Fruit fly (Drosophila melanogaster) whole organism, embryonic: ENCODE data around the gene CG1927.

Source experiments
- B-H1 ChIP-seq: fragments of 200-800 bp; sonication (Bioruptor generic); IDR thresholded peaks from 3 replicates; pipeline ENCODE4 v1.3.6; 2022; ENCODE audit warnings: missing biosample characterization, missing genetic modification characterization
- B-H2 ChIP-seq: fragments of 200-800 bp; sonication (Bioruptor generic); optimal IDR thresholded peaks from 2 replicates; lab custom pipeline; 2018; ENCODE audit warnings: missing biosample characterization, mild to moderate bottlenecking, missing genetic modification characterization
- CG10462 ChIP-seq: fragments of 200-800 bp; sonication (Bioruptor generic); optimal IDR thresholded peaks from 2 replicates; lab custom pipeline; 2016; ENCODE audit warnings: missing biosample characterization, missing genetic modification characterization
- CG10543 ChIP-seq: fragments of 200-800 bp; sonication (Bioruptor generic); optimal IDR thresholded peaks from 3 replicates; lab custom pipeline; 2017; ENCODE audit warnings: missing biosample characterization, mild to moderate bottlenecking, missing genetic modification characterization, moderate library complexity
- CG11695 ChIP-seq: fragments of 200-800 bp; sonication (Bioruptor generic); IDR thresholded peaks from 3 replicates; pipeline ENCODE4 v1.3.6; 2022; ENCODE audit warnings: missing biosample characterization, missing genetic modification characterization
- CG1233 ChIP-seq: fragments of 200-800 bp; sonication (Bioruptor generic); optimal IDR thresholded peaks from 4 replicates; lab custom pipeline; 2018; ENCODE audit warnings: missing biosample characterization, mild to moderate bottlenecking, missing genetic modification characterization
- CG12659 ChIP-seq: fragments of 200-800 bp; sonication (Bioruptor generic); optimal IDR thresholded peaks from 3 replicates; lab custom pipeline; 2017; ENCODE audit warnings: mild to moderate bottlenecking, missing biosample characterization, missing genetic modification reagents, missing genetic modification characterization
- CG13424 ChIP-seq: fragments of 200-800 bp; sonication (Bioruptor generic); optimal IDR thresholded peaks from 2 replicates; lab custom pipeline; 2019; ENCODE audit warnings: missing biosample characterization, mild to moderate bottlenecking, missing genetic modification characterization, moderate library complexity
- CG18476 ChIP-seq: fragments of 200-800 bp; sonication (Bioruptor generic); optimal IDR thresholded peaks from 2 replicates; lab custom pipeline; 2016; ENCODE audit warnings: missing biosample characterization, mild to moderate bottlenecking, missing genetic modification characterization
- CG2129 ChIP-seq: fragments of 200-800 bp; sonication (Bioruptor generic); IDR thresholded peaks from 2 replicates; pipeline ENCODE4 v1.3.6; 2022; ENCODE audit warnings: missing biosample characterization, missing genetic modification characterization; ENCODE audit not compliant: partially characterized antibody
- CG2199 ChIP-seq: fragments of 200-800 bp; sonication (Bioruptor generic); IDR thresholded peaks from 3 replicates; pipeline ENCODE4 v1.3.6; 2022; ENCODE audit warnings: missing biosample characterization, missing genetic modification characterization
- CG2202 ChIP-seq: fragments of 200-800 bp; sonication (Bioruptor generic); optimal IDR thresholded peaks from 2 replicates; lab custom pipeline; 2018; ENCODE audit warnings: missing biosample characterization, mild to moderate bottlenecking, missing genetic modification characterization
- CG31365 ChIP-seq: fragments of 200-800 bp; sonication (Bioruptor generic); optimal IDR thresholded peaks from 2 replicates; lab custom pipeline; 2018; ENCODE audit warnings: missing biosample characterization, mild to moderate bottlenecking, missing genetic modification characterization
- CG33213 ChIP-seq: fragments of 200-800 bp; sonication (Bioruptor generic); optimal IDR thresholded peaks from 3 replicates; lab custom pipeline; 2016; ENCODE audit warnings: missing biosample characterization, missing genetic modification characterization
- CG34224 ChIP-seq: fragments of 200-800 bp; sonication (Bioruptor generic); IDR thresholded peaks from 3 replicates; pipeline ENCODE4 v1.3.6; 2022; ENCODE audit warnings: missing biosample characterization, missing genetic modification characterization; ENCODE audit not compliant: partially characterized antibody
- Chrac-16 ChIP-seq: fragments of 200-800 bp; sonication (Bioruptor generic); optimal IDR thresholded peaks from 3 replicates; lab custom pipeline; 2016; ENCODE audit warnings: missing biosample characterization, missing genetic modification characterization
- CrebB ChIP-seq: fragments of 200-800 bp; sonication (Bioruptor generic); optimal IDR thresholded peaks from 3 replicates; lab custom pipeline; 2018; ENCODE audit warnings: missing biosample characterization, mild to moderate bottlenecking, missing genetic modification characterization
- Doc3 ChIP-seq: fragments of 200-800 bp; sonication (Bioruptor generic); IDR thresholded peaks from 3 replicates; pipeline ENCODE4 v1.3.6; 2022; ENCODE audit warnings: missing biosample characterization, missing genetic modification characterization; ENCODE audit not compliant: partially characterized antibody
- Eip74EF ChIP-seq, 2 experiments: fragments of 200-800 bp in 1 of 2; fragments of >200 bp in 1 of 2; sonication (Bioruptor generic) in 1 of 2; optimal IDR thresholded peaks; 2 replicates each; lab custom pipeline; 2017 to 2019; ENCODE audit warnings: missing biosample characterization in 2 of 2, missing genetic modification characterization in 2 of 2, mild to moderate bottlenecking in 1 of 2, moderate library complexity in 1 of 2
- Gsc ChIP-seq: fragments of 200-800 bp; sonication (Bioruptor generic); IDR thresholded peaks from 2 replicates; pipeline ENCODE4 v1.3.6; 2022; ENCODE audit warnings: missing biosample characterization, missing genetic modification characterization
- Hey ChIP-seq: fragments of 200-800 bp; sonication (Bioruptor generic); optimal IDR thresholded peaks from 3 replicates; lab custom pipeline; 2018; ENCODE audit warnings: missing biosample characterization, mild to moderate bottlenecking, missing genetic modification characterization
- HmgZ ChIP-seq: fragments of 200-800 bp; sonication (Bioruptor generic); optimal IDR thresholded peaks from 2 replicates; lab custom pipeline; 2018; ENCODE audit warnings: missing biosample characterization, mild to moderate bottlenecking, missing genetic modification characterization
- Jarid2 ChIP-seq: fragments of 200-800 bp; sonication (Bioruptor generic); optimal IDR thresholded peaks from 3 replicates; lab custom pipeline; 2017; ENCODE audit warnings: mild to moderate bottlenecking, missing biosample characterization, missing genetic modification reagents, missing genetic modification characterization
- MBD-R2 ChIP-seq: fragments of 200-800 bp; sonication (Bioruptor generic); IDR thresholded peaks from 2 replicates; pipeline ENCODE4 v1.3.6; 2022; ENCODE audit warnings: missing biosample characterization, missing genetic modification characterization
- MESR4 ChIP-seq: fragments of 200-800 bp; sonication (Bioruptor generic); optimal IDR thresholded peaks from 2 replicates; lab custom pipeline; 2018; ENCODE audit warnings: missing biosample characterization, mild to moderate bottlenecking, missing genetic modification characterization, moderate library complexity
- MTF-1 ChIP-seq: fragments of 200-800 bp; sonication (Bioruptor generic); optimal IDR thresholded peaks from 2 replicates; lab custom pipeline; 2018; ENCODE audit warnings: missing biosample characterization, mild to moderate bottlenecking, missing genetic modification characterization, borderline replicate concordance
- Med ChIP-seq: fragments of 200-800 bp; sonication (Bioruptor generic); peaks from one replicate; lab custom pipeline; 2016; ENCODE audit warnings: missing biosample characterization, missing genetic modification characterization, mild to moderate bottlenecking, inconsistent platforms, moderate library complexity
- NK7.1 ChIP-seq: fragments of 200-800 bp; sonication (Bioruptor generic); optimal IDR thresholded peaks from 3 replicates; lab custom pipeline; 2016; ENCODE audit warnings: missing biosample characterization, missing genetic modification characterization
- Pdp1 ChIP-seq, 2 experiments: fragments of 200-800 bp; sonication (Bioruptor generic); optimal IDR thresholded peaks; 3 replicates each; lab custom pipeline; 2016; ENCODE audit warnings: missing biosample characterization in 2 of 2, missing genetic modification characterization in 2 of 2, mild to moderate bottlenecking in 1 of 2, moderate library complexity in 1 of 2
- Ravus ChIP-seq: fragments of 200-800 bp; sonication (Bioruptor generic); IDR thresholded peaks from 2 replicates; pipeline ENCODE4 v1.3.6; 2022; ENCODE audit warnings: missing biosample characterization, missing genetic modification characterization
- Stat92E ChIP-seq, 3 experiments: fragments of >200 bp in 2 of 3; fragments of 200-800 bp in 1 of 3; sonication (Bioruptor generic) in 1 of 3; optimal IDR thresholded peaks; 2 replicates each; lab custom pipeline; 2017 to 2019; ENCODE audit warnings: missing biosample characterization in 3 of 3, missing genetic modification characterization in 3 of 3, mild to moderate bottlenecking in 1 of 3, moderate library complexity in 1 of 3
- Xbp1 ChIP-seq: fragments of 200-800 bp; sonication (Bioruptor generic); optimal IDR thresholded peaks from 3 replicates; lab custom pipeline; 2016; ENCODE audit warnings: missing biosample characterization, mild to moderate bottlenecking, missing genetic modification characterization
- ato ChIP-seq: fragments of 200-800 bp; sonication (Bioruptor generic); IDR thresholded peaks from 2 replicates; pipeline ENCODE4 v1.3.6; 2022; ENCODE audit warnings: missing biosample characterization, missing genetic modification characterization; ENCODE audit not compliant: partially characterized antibody
- chinmo ChIP-seq: fragments of 200-800 bp; sonication (Bioruptor generic); IDR thresholded peaks from 4 replicates; pipeline ENCODE4 v1.3.6; 2022; ENCODE audit warnings: missing biosample characterization, missing genetic modification characterization; ENCODE audit not compliant: partially characterized antibody
- crc ChIP-seq: fragments of 200-800 bp; sonication (Bioruptor generic); optimal IDR thresholded peaks from 2 replicates; lab custom pipeline; 2016; ENCODE audit warnings: missing biosample characterization, missing genetic modification characterization
- crol ChIP-seq: fragments of 200-800 bp; sonication (Bioruptor generic); IDR thresholded peaks from 2 replicates; pipeline ENCODE4 v1.3.6; 2022; ENCODE audit warnings: missing biosample characterization, missing genetic modification characterization
- cwo ChIP-seq: fragments of 200-800 bp; sonication (Bioruptor generic); optimal IDR thresholded peaks from 3 replicates; lab custom pipeline; 2017; ENCODE audit warnings: missing biosample characterization, missing genetic modification characterization, mild to moderate bottlenecking, moderate library complexity, missing genetic modification reagents
- dan ChIP-seq: fragments of 200-800 bp; sonication (Bioruptor generic); IDR thresholded peaks from 2 replicates; pipeline ENCODE4 v1.3.6; 2022; ENCODE audit warnings: missing biosample characterization, missing genetic modification characterization
- exex ChIP-seq: fragments of 200-800 bp; sonication (Bioruptor generic); optimal IDR thresholded peaks from 4 replicates; lab custom pipeline; 2018; ENCODE audit warnings: missing biosample characterization, mild to moderate bottlenecking, missing genetic modification characterization, moderate library complexity
- gce ChIP-seq: fragments of 200-800 bp; sonication (Bioruptor generic); IDR thresholded peaks from 3 replicates; pipeline ENCODE4 v1.3.6; 2022; ENCODE audit warnings: missing biosample characterization, missing genetic modification characterization
- kni ChIP-seq: fragments of 200-800 bp; sonication (Bioruptor generic); optimal IDR thresholded peaks from 3 replicates; lab custom pipeline; 2017; ENCODE audit warnings: mild to moderate bottlenecking, missing biosample characterization, missing genetic modification reagents, missing genetic modification characterization
- otp ChIP-seq: fragments of 200-800 bp; sonication (Bioruptor generic); IDR thresholded peaks from 3 replicates; pipeline ENCODE4, ENCODE4 v1.3.6; 2022; ENCODE audit warnings: missing biosample characterization, missing genetic modification characterization
- rib ChIP-seq: fragments of 200-800 bp; sonication (Bioruptor generic); IDR thresholded peaks from 2 replicates; pipeline ENCODE4 v1.3.6; 2022; ENCODE audit warnings: missing biosample characterization, missing genetic modification characterization
- sima ChIP-seq: fragments of 200-800 bp; sonication (Bioruptor generic); optimal IDR thresholded peaks from 2 replicates; lab custom pipeline; 2016; ENCODE audit warnings: missing biosample characterization, missing genetic modification characterization
- sna ChIP-seq: fragments of 200-800 bp; sonication (Bioruptor generic); IDR thresholded peaks from 2 replicates; pipeline ENCODE4 v1.3.6; 2022; ENCODE audit warnings: missing biosample characterization, missing genetic modification characterization; ENCODE audit not compliant: partially characterized antibody
- sug ChIP-seq: fragments of 200-800 bp; optimal IDR thresholded peaks from 2 replicates; lab custom pipeline; 2019; ENCODE audit warnings: missing biosample characterization, mild to moderate bottlenecking, missing genetic modification characterization, moderate library complexity
- vvl ChIP-seq: fragments of 200-800 bp; sonication (Bioruptor generic); IDR thresholded peaks from 2 replicates; pipeline ENCODE4 v1.3.6; 2022; ENCODE audit warnings: missing biosample characterization, missing genetic modification characterization
- zfh1 ChIP-seq: fragments of 200-800 bp; sonication (Bioruptor generic); IDR thresholded peaks from 3 replicates; pipeline ENCODE4 v1.3.6; 2022; ENCODE audit warnings: missing biosample characterization, missing genetic modification characterization

Gene CG1927

DNA sequence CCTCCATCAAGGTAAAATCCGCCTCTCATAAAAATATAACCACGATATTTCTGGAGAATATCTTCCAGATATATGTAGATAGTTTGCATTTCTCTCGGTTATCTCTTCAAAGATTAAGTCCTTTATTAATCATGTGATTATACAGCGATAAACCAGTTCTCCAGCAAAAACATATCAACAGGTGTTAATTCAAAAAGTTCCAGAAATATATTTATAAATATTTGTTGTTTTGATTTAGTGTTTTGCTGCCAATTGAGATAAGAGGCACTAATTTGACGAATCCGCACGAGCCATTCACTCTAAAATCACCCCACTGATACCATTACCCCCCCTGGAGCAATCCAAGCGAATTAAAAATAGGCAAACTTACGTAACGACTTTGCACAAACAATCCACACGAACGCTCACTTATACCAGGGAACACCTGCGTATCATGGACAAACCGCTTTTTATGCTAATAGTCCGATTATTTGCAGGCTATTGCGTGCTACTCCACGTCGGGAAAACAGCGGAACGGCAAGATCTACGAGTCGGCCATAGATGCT lies 5.2 kb downstream of the CG1927 start:
- no peak for TF ChIP-seq CG2202 (tag; lab: Kevin White, UChicago)
- TF ChIP-seq crc (GFP tag; lab: Kevin White, UChicago): no peak
- peak; percentile 74 for TF ChIP-seq exex
- no peak for TF ChIP-seq B-H1 (GFP tag; lab: Robert Waterston, UW)
- peak; percentile 15; the same call in 1 of the 2 replicates for TF ChIP-seq rib
- no peak for TF ChIP-seq Doc3 (GFP tag; lab: Robert Waterston, UW)
- TF ChIP-seq CG33213 (GFP tag; lab: Kevin White, UChicago): no peak
- no peak for TF ChIP-seq gce (GFP tag; lab: Robert Waterston, UW)
- TF ChIP-seq CG2129 (GFP tag; lab: Robert Waterston, UW): no peak
- TF ChIP-seq Ravus: no peak
- TF ChIP-seq CG13424: no peak
- no peak for TF ChIP-seq CG10462
- no peak for TF ChIP-seq CG11695 (GFP tag; lab: Robert Waterston, UW)
- TF ChIP-seq chinmo (GFP tag; lab: Robert Waterston, UW): no peak
- TF ChIP-seq Gsc (GFP tag; lab: Robert Waterston, UW): no peak
- TF ChIP-seq MBD-R2 (GFP tag; lab: Robert Waterston, UW): 0 out of 2 replicates have a peak, but pooled peaks have one; percentile 10
- peak; percentile 84 for TF ChIP-seq Hey (tag; lab: Kevin White, UChicago)
- no peak for TF ChIP-seq MTF-1
- no peak for TF ChIP-seq Xbp1 (GFP tag; lab: Kevin White, UChicago)
- TF ChIP-seq CG1233 (GFP tag; lab: Kevin White, UChicago): no peak
- no peak for TF ChIP-seq zfh1 (GFP tag; lab: Robert Waterston, UW)
- no peak for TF ChIP-seq NK7.1
- TF ChIP-seq Pdp1 (GFP tag; optimal IDR thresholded peaks at IDR 0.05; lab: Kevin White, UChicago): peak in 1 of 2 experiments; percentile 90
- no peak for TF ChIP-seq Jarid2 (GFP tag; lab: Kevin White, UChicago)
- TF ChIP-seq Stat92E (GFP tag; optimal IDR thresholded peaks at IDR 0.05; lab: Kevin White, UChicago): no peak
- no peak for TF ChIP-seq CG2199 (GFP tag; lab: Robert Waterston, UW)
- TF ChIP-seq CrebB: no peak
- TF ChIP-seq otp (GFP tag; lab: Robert Waterston, UW): 0 out of 3 replicates have a peak, but pooled peaks have one; percentile 37
- TF ChIP-seq Eip74EF (GFP tag; optimal IDR thresholded peaks at IDR 0.05; lab: Kevin White, UChicago): no peak
- no peak for TF ChIP-seq ato (GFP tag; lab: Robert Waterston, UW)
- TF ChIP-seq B-H2 (GFP tag; lab: Kevin White, UChicago): peak; percentile 66
- no peak for TF ChIP-seq MESR4 (GFP tag; lab: Kevin White, UChicago)
- TF ChIP-seq crol: 0 out of 2 replicates have a peak, but pooled peaks have one; percentile 34
- TF ChIP-seq CG10543: peak; percentile 77
- no peak for TF ChIP-seq dan
- TF ChIP-seq sima (GFP tag; lab: Kevin White, UChicago): no peak
- TF ChIP-seq cwo: peak; percentile 49
- TF ChIP-seq CG31365 (tag; lab: Kevin White, UChicago): no peak
- TF ChIP-seq CG34224: no peak; the same call in 2 of the 3 replicates
- no peak for TF ChIP-seq Chrac-16 (GFP tag; lab: Kevin White, UChicago)
- peak; percentile 10 for TF ChIP-seq HmgZ (tag; lab: Kevin White, UChicago)
- TF ChIP-seq sna (GFP tag; lab: Robert Waterston, UW): no peak
- peak; percentile 63 for TF ChIP-seq Med
- no peak for TF ChIP-seq kni
- peak; percentile 95 for TF ChIP-seq sug
- no peak for TF ChIP-seq CG18476 (GFP tag; lab: Kevin White, UChicago)
- peak; percentile 8 for TF ChIP-seq CG12659
- TF ChIP-seq vvl (GFP tag; lab: Robert Waterston, UW): peak; percentile 22; the same call in 1 of the 2 replicates
